Fruit fly (Drosophila melanogaster) whole organism, embryonic: ENCODE data around the gene Cln7.

Source experiments
- Ada2b ChIP-seq: fragments of 200-800 bp; sonication (Bioruptor generic); IDR thresholded peaks from 2 replicates; pipeline ENCODE4 v1.3.6; 2022; ENCODE audit warnings: missing biosample characterization, missing genetic modification characterization
- Bgb ChIP-seq: fragments of 200-800 bp; sonication (Bioruptor generic); IDR thresholded peaks from 2 replicates; pipeline ENCODE4 v1.3.6; 2022; ENCODE audit warnings: missing biosample characterization, missing genetic modification characterization; ENCODE audit not compliant: partially characterized antibody
- Blimp-1 ChIP-seq: fragments of 200-800 bp; sonication (Bioruptor generic); optimal IDR thresholded peaks from 3 replicates; lab custom pipeline; 2018; ENCODE audit warnings: missing biosample characterization, missing genetic modification characterization, mild to moderate bottlenecking, moderate library complexity, missing genetic modification reagents
- BtbVII ChIP-seq: fragments of 200-800 bp; sonication (Bioruptor generic); optimal IDR thresholded peaks from 3 replicates; lab custom pipeline; 2017; ENCODE audit warnings: missing biosample characterization, mild to moderate bottlenecking, missing genetic modification characterization
- CG10147 ChIP-seq: fragments of 200-800 bp; sonication (Bioruptor generic); optimal IDR thresholded peaks from 2 replicates; lab custom pipeline; 2019; ENCODE audit warnings: missing biosample characterization, mild to moderate bottlenecking, missing genetic modification characterization, moderate library complexity
- CG12299 ChIP-seq: fragments of 200-800 bp; sonication (Bioruptor generic); optimal IDR thresholded peaks from 2 replicates; lab custom pipeline; 2018; ENCODE audit warnings: missing biosample characterization, mild to moderate bottlenecking, missing genetic modification characterization
- CG1233 ChIP-seq: fragments of 200-800 bp; sonication (Bioruptor generic); optimal IDR thresholded peaks from 4 replicates; lab custom pipeline; 2018; ENCODE audit warnings: missing biosample characterization, mild to moderate bottlenecking, missing genetic modification characterization
- CG16779 ChIP-seq: fragments of 200-800 bp; sonication (Bioruptor generic); IDR thresholded peaks from 2 replicates; pipeline ENCODE4 v1.3.6; 2022; ENCODE audit warnings: missing biosample characterization, missing genetic modification characterization
- CG1832 ChIP-seq: fragments of 200-800 bp; sonication (Bioruptor generic); optimal IDR thresholded peaks from 2 replicates; lab custom pipeline; 2017; ENCODE audit warnings: missing biosample characterization, mild to moderate bottlenecking, missing genetic modification characterization, inconsistent platforms
- CG18619 ChIP-seq: fragments of 200-800 bp; sonication (Bioruptor generic); optimal IDR thresholded peaks from 3 replicates; lab custom pipeline; 2017; ENCODE audit warnings: missing biosample characterization, mild to moderate bottlenecking, missing genetic modification characterization
- CG2116 ChIP-seq: fragments of 200-800 bp; sonication (Bioruptor generic); optimal IDR thresholded peaks from 3 replicates; lab custom pipeline; 2018; ENCODE audit warnings: missing biosample characterization, mild to moderate bottlenecking, missing genetic modification characterization
- CG31224 ChIP-seq: fragments of 200-800 bp; sonication (Bioruptor generic); IDR thresholded peaks from 2 replicates; pipeline ENCODE4 v1.3.6; 2022; ENCODE audit warnings: missing biosample characterization, missing genetic modification characterization
- CG32532 ChIP-seq: fragments of 200-800 bp; sonication (Bioruptor generic); IDR thresholded peaks from 2 replicates; pipeline ENCODE4 v1.3.6; 2022; ENCODE audit warnings: missing biosample characterization, missing genetic modification characterization
- CG34376 ChIP-seq: fragments of 200-800 bp; sonication (Bioruptor generic); optimal IDR thresholded peaks from 2 replicates; lab custom pipeline; 2018; ENCODE audit warnings: missing biosample characterization, mild to moderate bottlenecking, missing genetic modification characterization
- CG3847 ChIP-seq: fragments of 200-800 bp; sonication (Bioruptor generic); IDR thresholded peaks from 2 replicates; pipeline ENCODE4 v1.3.6; 2022; ENCODE audit warnings: missing biosample characterization, missing genetic modification characterization
- CG7839 ChIP-seq: fragments of 200-800 bp; sonication (Bioruptor generic); optimal IDR thresholded peaks from 3 replicates; lab custom pipeline; 2018; ENCODE audit warnings: missing biosample characterization, mild to moderate bottlenecking, missing genetic modification characterization, moderate library complexity
- Dad ChIP-seq: fragments of 200-800 bp; sonication (Bioruptor generic); optimal IDR thresholded peaks from 3 replicates; lab custom pipeline; 2016; ENCODE audit warnings: missing biosample characterization, missing genetic modification characterization
- Dek ChIP-seq: fragments of 200-800 bp; sonication (Bioruptor generic); optimal IDR thresholded peaks from 3 replicates; lab custom pipeline; 2019; ENCODE audit warnings: missing biosample characterization, mild to moderate bottlenecking, missing genetic modification characterization, moderate library complexity
- Dfd ChIP-seq, 2 experiments: fragments of >200 bp; optimal IDR thresholded peaks; 2 replicates each; lab custom pipeline; 2017; ENCODE audit warnings: missing biosample characterization in 2 of 2, missing genetic modification characterization in 2 of 2
- Dll ChIP-seq: fragments of 200-800 bp; sonication (Bioruptor generic); IDR thresholded peaks from 4 replicates; pipeline ENCODE4 v1.3.6; 2022; ENCODE audit warnings: missing biosample characterization, missing genetic modification characterization; ENCODE audit not compliant: partially characterized antibody
- Ets65A ChIP-seq: fragments of 200-800 bp; sonication (Bioruptor generic); peaks from one replicate; lab custom pipeline; 2016; ENCODE audit warnings: missing biosample characterization, missing genetic modification characterization
- Fer2 ChIP-seq: fragments of 200-800 bp; sonication (Bioruptor generic); optimal IDR thresholded peaks from 2 replicates; lab custom pipeline; 2018; ENCODE audit warnings: missing biosample characterization, mild to moderate bottlenecking, missing genetic modification characterization, moderate library complexity
- Hsf ChIP-seq: fragments of 200-800 bp; sonication (Bioruptor generic); optimal IDR thresholded peaks from 3 replicates; lab custom pipeline; 2016; ENCODE audit warnings: missing biosample characterization, missing genetic modification characterization
- Kr ChIP-seq: fragments of 200-800 bp; sonication (Bioruptor generic); optimal IDR thresholded peaks from 2 replicates; lab custom pipeline; 2017; ENCODE audit warnings: missing biosample characterization, mild to moderate bottlenecking, missing genetic modification characterization
- Lim3 ChIP-seq: fragments of 200-800 bp; sonication (Bioruptor generic); IDR thresholded peaks from 2 replicates; pipeline ENCODE4 v1.3.6; 2022; ENCODE audit warnings: missing biosample characterization, missing genetic modification characterization
- Mad ChIP-seq: fragments of 200-800 bp; sonication (Bioruptor generic); optimal IDR thresholded peaks from 2 replicates; lab custom pipeline; 2016; ENCODE audit warnings: missing biosample characterization, missing genetic modification characterization
- Nf-YC ChIP-seq: fragments of 200-800 bp; optimal IDR thresholded peaks from 3 replicates; lab custom pipeline; 2019; ENCODE audit warnings: missing biosample characterization, mild to moderate bottlenecking, missing genetic modification characterization, moderate library complexity
- Ssrp ChIP-seq: fragments of 200-800 bp; sonication (Bioruptor generic); optimal IDR thresholded peaks from 2 replicates; lab custom pipeline; 2018; ENCODE audit warnings: missing biosample characterization, mild to moderate bottlenecking, missing genetic modification characterization, moderate library complexity
- Xrp1 ChIP-seq: fragments of 200-800 bp; sonication (Bioruptor generic); IDR thresholded peaks from 2 replicates; pipeline ENCODE4 v1.3.6; 2022; ENCODE audit warnings: missing biosample characterization, missing genetic modification characterization
- bcd ChIP-seq: fragments of 200-800 bp; sonication (Bioruptor generic); optimal IDR thresholded peaks from 2 replicates; lab custom pipeline; 2017; ENCODE audit warnings: missing biosample characterization, mild to moderate bottlenecking, missing genetic modification characterization
- dati ChIP-seq: fragments of 200-800 bp; sonication (Bioruptor generic); IDR thresholded peaks from 2 replicates; pipeline ENCODE4 v1.3.6; 2022; ENCODE audit warnings: missing biosample characterization, missing genetic modification characterization
- disco-r ChIP-seq: fragments of 200-800 bp; sonication (Bioruptor generic); optimal IDR thresholded peaks from 2 replicates; lab custom pipeline; 2016; ENCODE audit warnings: missing biosample characterization, missing genetic modification characterization
- dysf ChIP-seq: fragments of 200-800 bp; sonication (Bioruptor generic); IDR thresholded peaks from 3 replicates; pipeline ENCODE4 v1.3.6; 2022; ENCODE audit warnings: missing biosample characterization, missing genetic modification characterization
- en ChIP-seq: fragments of 200-800 bp; sonication (Bioruptor generic); optimal IDR thresholded peaks from 2 replicates; lab custom pipeline; 2016; ENCODE audit warnings: missing biosample characterization, missing genetic modification characterization
- ewg ChIP-seq: fragments of 200-800 bp; sonication (Bioruptor generic); optimal IDR thresholded peaks from 3 replicates; lab custom pipeline; 2017; ENCODE audit warnings: mild to moderate bottlenecking, missing biosample characterization, missing genetic modification reagents, missing genetic modification characterization
- fd102C ChIP-seq: fragments of 200-800 bp; sonication (Bioruptor generic); optimal IDR thresholded peaks from 2 replicates; lab custom pipeline; 2018; ENCODE audit warnings: missing biosample characterization, mild to moderate bottlenecking, missing genetic modification characterization, moderate library complexity
- ftz-f1 ChIP-seq: fragments of 200-800 bp; sonication (Bioruptor generic); optimal IDR thresholded peaks from 2 replicates; lab custom pipeline; 2016; ENCODE audit warnings: missing biosample characterization, missing genetic modification characterization
- hbn ChIP-seq: fragments of 200-800 bp; sonication (Bioruptor generic); IDR thresholded peaks from 2 replicates; pipeline ENCODE4 v1.3.6; 2022; ENCODE audit warnings: missing biosample characterization, missing genetic modification characterization; ENCODE audit not compliant: partially characterized antibody
- ind ChIP-seq: fragments of 200-800 bp; sonication (Bioruptor generic); optimal IDR thresholded peaks from 3 replicates; lab custom pipeline; 2016; ENCODE audit warnings: missing biosample characterization, missing genetic modification characterization
- kni ChIP-seq: fragments of 200-800 bp; sonication (Bioruptor generic); optimal IDR thresholded peaks from 3 replicates; lab custom pipeline; 2017; ENCODE audit warnings: mild to moderate bottlenecking, missing biosample characterization, missing genetic modification reagents, missing genetic modification characterization
- psq ChIP-seq: fragments of 200-800 bp; sonication (Bioruptor generic); optimal IDR thresholded peaks from 2 replicates; lab custom pipeline; 2017; ENCODE audit warnings: missing biosample characterization, missing genetic modification characterization
- seq ChIP-seq: fragments of 200-800 bp; sonication (Bioruptor generic); IDR thresholded peaks from 2 replicates; pipeline ENCODE4 v1.3.6; 2022; ENCODE audit warnings: missing biosample characterization, missing genetic modification characterization
- sna ChIP-seq: fragments of 200-800 bp; sonication (Bioruptor generic); IDR thresholded peaks from 2 replicates; pipeline ENCODE4 v1.3.6; 2022; ENCODE audit warnings: missing biosample characterization, missing genetic modification characterization; ENCODE audit not compliant: partially characterized antibody
- sqz ChIP-seq: fragments of 200-800 bp; sonication (Bioruptor generic); optimal IDR thresholded peaks from 3 replicates; lab custom pipeline; 2018; ENCODE audit warnings: missing biosample characterization, mild to moderate bottlenecking, missing genetic modification characterization
- ssp ChIP-seq: fragments of 200-800 bp; sonication (Bioruptor generic); IDR thresholded peaks from 2 replicates; pipeline ENCODE4 v1.3.6; 2022; ENCODE audit warnings: missing biosample characterization, missing genetic modification characterization
- stc ChIP-seq: fragments of 200-800 bp; sonication (Bioruptor generic); IDR thresholded peaks from 2 replicates; pipeline ENCODE4 v1.3.6; 2022; ENCODE audit warnings: missing biosample characterization, missing genetic modification characterization
- trem ChIP-seq: fragments of 200-800 bp; optimal IDR thresholded peaks from 3 replicates; lab custom pipeline; 2019; ENCODE audit warnings: missing biosample characterization, mild to moderate bottlenecking, missing genetic modification characterization, moderate library complexity
- unc-4 ChIP-seq: fragments of 200-800 bp; sonication (Bioruptor generic); IDR thresholded peaks from 2 replicates; pipeline ENCODE4 v1.3.6; 2022; ENCODE audit warnings: missing biosample characterization, missing genetic modification characterization; ENCODE audit not compliant: partially characterized antibody
- vvl ChIP-seq: fragments of 200-800 bp; sonication (Bioruptor generic); IDR thresholded peaks from 2 replicates; pipeline ENCODE4 v1.3.6; 2022; ENCODE audit warnings: missing biosample characterization, missing genetic modification characterization

Gene Cln7

DNA sequence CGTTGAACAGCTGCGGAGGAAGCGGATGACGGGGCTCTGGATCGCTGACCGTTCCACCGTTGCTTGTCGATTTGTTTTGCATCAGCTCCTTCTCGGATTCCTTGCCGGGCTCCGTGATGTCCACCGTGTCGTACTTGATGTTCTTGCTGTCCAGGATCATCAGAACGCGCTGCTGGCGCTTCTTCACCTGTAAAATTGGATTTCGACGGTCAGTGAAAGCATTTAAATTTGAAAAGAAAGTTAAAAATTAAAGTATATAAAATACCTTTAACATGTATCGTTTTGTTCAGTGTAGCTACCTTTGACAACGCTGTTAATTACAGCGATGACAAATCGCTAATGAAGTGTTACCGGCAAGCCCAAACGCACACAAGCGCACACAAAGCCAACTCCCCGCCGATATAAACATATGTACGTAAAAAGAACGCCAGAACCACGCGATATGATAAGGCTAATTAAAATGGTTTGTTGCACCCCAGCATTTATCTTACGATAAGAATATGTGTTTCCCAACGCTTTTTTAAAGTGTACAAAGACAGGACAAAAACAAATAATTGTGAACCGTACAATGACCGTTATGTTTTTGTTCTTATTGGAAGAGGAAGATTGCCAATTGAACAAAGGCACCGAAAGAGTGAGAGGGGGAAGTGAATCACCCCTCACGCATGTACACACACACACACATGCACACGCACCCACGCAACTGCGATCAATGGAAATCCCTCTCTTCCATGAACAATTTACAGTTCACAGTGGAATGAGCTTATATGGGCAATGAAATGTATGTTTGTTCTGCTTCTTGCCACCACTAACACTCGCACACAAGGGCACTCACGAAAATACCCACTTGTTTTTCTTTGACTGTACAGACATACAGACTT, 23.1 kb upstream of the Cln7 start (continued):
- TF ChIP-seq Kr (GFP tag; lab: Kevin White, UChicago) (no peak), CG10147 (GFP tag; lab: Kevin White, UChicago) (no peak), ind (GFP tag; lab: Kevin White, UChicago) (no peak), trem (no peak), Bgb (GFP tag; lab: Robert Waterston, UW) (no peak; the same call in 1 of the 2 replicates), Lim3 (no peak), CG18619 (peak; percentile 16), Fer2 (tag; lab: Kevin White, UChicago) (no peak), en (peak; percentile 9), CG31224 (GFP tag; lab: Robert Waterston, UW) (peak; percentile 33; the same call in 1 of the 2 replicates), bcd (GFP tag; lab: Kevin White, UChicago) (peak; percentile 27), CG34376 (peak; percentile 80), sna (GFP tag; lab: Robert Waterston, UW) (no peak), CG1832 (GFP tag; lab: Kevin White, UChicago) (no peak), sqz (peak; percentile 33), Dfd (GFP tag; optimal IDR thresholded peaks at IDR 0.05; lab: Kevin White, UChicago) (no peak), Dek (peak; percentile 5), hbn (no peak), Ada2b (GFP tag; lab: Robert Waterston, UW) (no peak), vvl (GFP tag; lab: Robert Waterston, UW) (peak; percentile 49), dati (no peak), CG12299 (tag; lab: Kevin White, UChicago) (no peak), ewg (GFP tag; lab: Kevin White, UChicago) (no peak), Xrp1 (GFP tag; lab: Robert Waterston, UW) (peak; percentile 47; the same call in 1 of the 2 replicates), unc-4 (0 out of 2 replicates have a peak, but pooled peaks have one; percentile 30), Nf-YC (peak; percentile 31), Dll (GFP tag; lab: Robert Waterston, UW) (no peak), psq (no peak), Blimp-1 (GFP tag; lab: Kevin White, UChicago) (peak; percentile 16), Ssrp (no peak), BtbVII (GFP tag; lab: Kevin White, UChicago) (no peak), CG1233 (GFP tag; lab: Kevin White, UChicago) (no peak), seq (GFP tag; lab: Robert Waterston, UW) (no peak), Dad (no peak), dysf (GFP tag; lab: Robert Waterston, UW) (0 out of 3 replicates have a peak, but pooled peaks have one; percentile 49), ssp (no peak), Hsf (GFP tag; lab: Kevin White, UChicago) (peak; percentile 7), Ets65A (peak; percentile 71), disco-r (no peak), CG3847 (GFP tag; lab: Robert Waterston, UW) (no peak), CG7839 (tag; lab: Kevin White, UChicago) (peak; percentile 55), kni (GFP tag; lab: Kevin White, UChicago) (peak; percentile 52), stc (GFP tag; lab: Robert Waterston, UW) (0 out of 2 replicates have a peak, but pooled peaks have one; percentile 38), CG32532 (GFP tag; lab: Robert Waterston, UW) (peak; percentile 57), CG2116 (GFP tag; lab: Kevin White, UChicago) (no peak), CG16779 (GFP tag; lab: Robert Waterston, UW) (no peak), ftz-f1 (GFP tag; lab: Kevin White, UChicago) (no peak), Mad (GFP tag; lab: Kevin White, UChicago) (no peak), fd102C (GFP tag; lab: Kevin White, UChicago) (no peak)
